Fruit fly (Drosophila melanogaster) S2 (cell line): ENCODE measurements around the gene Wbp2.

Source experiments
- CG8478 ChIP-seq: fragments of >200 bp; optimal IDR thresholded peaks from 2 replicates; lab custom pipeline; 2018
- CTCF ChIP-seq, 2 experiments: fragments of >200 bp; optimal IDR thresholded peaks; 2 replicates each; lab custom pipeline; 2018

DNA sequence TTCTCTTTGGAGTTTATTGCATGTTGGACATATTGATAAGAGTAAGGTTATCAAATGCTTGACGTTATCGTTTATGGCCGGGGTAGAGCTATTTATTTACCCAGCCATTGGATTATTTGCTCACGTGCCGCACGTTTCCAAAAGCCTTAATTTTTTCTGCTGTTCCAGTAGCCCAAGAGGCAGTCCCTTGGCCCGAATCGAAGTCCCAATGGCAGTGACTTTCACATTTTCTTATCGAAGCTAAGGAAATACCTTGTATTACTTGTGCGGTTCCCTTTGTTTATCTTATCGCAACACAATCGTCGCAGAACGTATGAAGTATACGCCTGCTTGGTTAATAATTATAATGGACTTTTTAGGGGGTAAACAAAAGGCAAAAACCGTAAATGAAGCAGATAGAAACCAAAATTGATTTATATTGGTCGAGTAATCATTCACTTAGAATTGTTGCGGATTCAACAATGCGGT lies 39.4 kb downstream of the Wbp2 start, which contains the start of gene CG43894:
- no peak for TF ChIP-seq CG8478
- TF ChIP-seq CTCF (optimal IDR thresholded peaks at IDR 0.05; lab: Kevin White, UChicago), result no peak
